Worm (Caenorhabditis elegans) whole organism, L3 larva: ENCODE data around the gene nspb-9.

Source experiments
- R02D3.7 ChIP-seq: fragments of 150-350 bp; optimal IDR thresholded peaks from 2 replicates; lab custom pipeline; 2014; ENCODE audit warnings: missing biosample characterization, missing genetic modification characterization
- ZK546.5 ChIP-seq: sonication (generic microtip); optimal IDR thresholded peaks from 2 replicates; lab custom pipeline; 2017; ENCODE audit warnings: missing biosample characterization, missing genetic modification characterization
- ama-1 ChIP-seq: fragments of 150-350 bp; optimal IDR thresholded peaks from 2 replicates; lab custom pipeline; 2018
- ceh-28 ChIP-seq: fragments of 150-350 bp; optimal IDR thresholded peaks from 2 replicates; lab custom pipeline; 2014; ENCODE audit warnings: missing biosample characterization, missing genetic modification reagents, missing genetic modification characterization
- ceh-9 ChIP-seq: sonication (generic microtip); optimal IDR thresholded peaks from 2 replicates; lab custom pipeline; 2018; ENCODE audit warnings: missing biosample characterization, missing genetic modification characterization
- daf-12 ChIP-seq: fragments of 150-350 bp; optimal IDR thresholded peaks from 2 replicates; lab custom pipeline; 2014; ENCODE audit warnings: missing biosample characterization, missing genetic modification reagents, missing genetic modification characterization
- elt-1 ChIP-seq: fragments of 150-350 bp; optimal IDR thresholded peaks from 2 replicates; lab custom pipeline; 2014; ENCODE audit warnings: missing biosample characterization, missing genetic modification characterization
- elt-2 ChIP-seq: sonication (generic microtip); optimal IDR thresholded peaks from 2 replicates; lab custom pipeline; 2016; ENCODE audit warnings: missing genetic modification reagents, mild to moderate bottlenecking, missing genetic modification characterization, missing compliant biosample characterization
- elt-3 ChIP-seq, 3 experiments: fragments of 150-350 bp in 1 of 3; sonication (generic microtip) in 2 of 3; optimal IDR thresholded peaks; 2 replicates in 2 of 3; 4 replicates in 1 of 3; lab custom pipeline; 2014 to 2017; ENCODE audit warnings: missing biosample characterization in 3 of 3, missing genetic modification characterization in 3 of 3
- fkh-10 ChIP-seq: sonication (generic microtip); optimal IDR thresholded peaks from 2 replicates; lab custom pipeline; 2017; ENCODE audit warnings: missing biosample characterization, missing genetic modification reagents, missing genetic modification characterization
- fkh-2 ChIP-seq: fragments of 150-350 bp; optimal IDR thresholded peaks from 2 replicates; lab custom pipeline; 2014; ENCODE audit warnings: missing biosample characterization, missing genetic modification reagents, missing genetic modification characterization
- jun-1 ChIP-seq: fragments of 150-350 bp; optimal IDR thresholded peaks from 2 replicates; lab custom pipeline; 2014; ENCODE audit warnings: missing biosample characterization, missing genetic modification reagents, missing genetic modification characterization
- mdl-1 ChIP-seq: fragments of 150-350 bp; optimal IDR thresholded peaks from 2 replicates; lab custom pipeline; 2014; ENCODE audit warnings: missing biosample characterization, missing genetic modification characterization
- mml-1 ChIP-seq: fragments of 150-350 bp; sonication (generic microtip); optimal IDR thresholded peaks from 3 replicates; lab custom pipeline; 2014; ENCODE audit warnings: missing biosample characterization, missing genetic modification characterization
- nfya-1 ChIP-seq: sonication (generic microtip); optimal IDR thresholded peaks from 2 replicates; lab custom pipeline; 2017; ENCODE audit warnings: missing genetic modification characterization, mild to moderate bottlenecking, missing compliant biosample characterization, antibody characterized with exemption, moderate library complexity; ENCODE audit not compliant: insufficient read depth
- nhr-11 ChIP-seq: fragments of 150-350 bp; optimal IDR thresholded peaks from 2 replicates; lab custom pipeline; 2014; ENCODE audit warnings: missing biosample characterization, missing genetic modification characterization
- nhr-12 ChIP-seq: fragments of 150-350 bp; optimal IDR thresholded peaks from 2 replicates; lab custom pipeline; 2014; ENCODE audit warnings: missing biosample characterization, missing genetic modification characterization
- nhr-23 ChIP-seq: fragments of 150-350 bp; optimal IDR thresholded peaks from 2 replicates; lab custom pipeline; 2014; ENCODE audit warnings: missing biosample characterization, missing genetic modification reagents, missing genetic modification characterization
- nhr-237 ChIP-seq: fragments of 150-350 bp; optimal IDR thresholded peaks from 2 replicates; lab custom pipeline; 2014; ENCODE audit warnings: missing biosample characterization, missing genetic modification characterization
- nhr-25 ChIP-seq: sonication (generic microtip); optimal IDR thresholded peaks from 2 replicates; lab custom pipeline; 2017; ENCODE audit warnings: missing biosample characterization, missing genetic modification characterization
- nhr-28 ChIP-seq: fragments of 150-350 bp; optimal IDR thresholded peaks from 2 replicates; lab custom pipeline; 2014; ENCODE audit warnings: missing biosample characterization, missing genetic modification characterization
- nhr-43 ChIP-seq: sonication (generic microtip); optimal IDR thresholded peaks from 2 replicates; lab custom pipeline; 2016; ENCODE audit warnings: mild to moderate bottlenecking, missing genetic modification characterization, missing compliant biosample characterization; ENCODE audit not compliant: poor library complexity, severe bottlenecking
- nhr-67 ChIP-seq: fragments of 150-350 bp; optimal IDR thresholded peaks from 2 replicates; lab custom pipeline; 2014; ENCODE audit warnings: missing biosample characterization, missing genetic modification characterization
- nhr-76 ChIP-seq: fragments of 150-350 bp; sonication (generic microtip); optimal IDR thresholded peaks from 5 replicates; lab custom pipeline; 2014; ENCODE audit warnings: missing biosample characterization, missing genetic modification characterization
- nhr-77 ChIP-seq: fragments of 150-350 bp; optimal IDR thresholded peaks from 2 replicates; lab custom pipeline; 2014; ENCODE audit warnings: missing biosample characterization, missing genetic modification characterization
- pha-4 ChIP-seq: fragments of 150-350 bp; optimal IDR thresholded peaks from 2 replicates; lab custom pipeline; 2014; ENCODE audit warnings: missing biosample characterization, missing genetic modification reagents, missing genetic modification characterization
- pqm-1 ChIP-seq: fragments of 150-350 bp; optimal IDR thresholded peaks from 2 replicates; lab custom pipeline; 2017; ENCODE audit warnings: missing biosample characterization, missing genetic modification characterization, inconsistent platforms
- sea-2 ChIP-seq: fragments of 150-350 bp; sonication (generic microtip); optimal IDR thresholded peaks from 4 replicates; lab custom pipeline; 2014; ENCODE audit warnings: missing biosample characterization, missing genetic modification reagents, missing genetic modification characterization
- snpc-4 ChIP-seq: fragments of 150-350 bp; optimal IDR thresholded peaks from 2 replicates; lab custom pipeline; 2014; ENCODE audit warnings: missing biosample characterization, missing genetic modification characterization
- tbx-2 ChIP-seq: sonication (generic microtip); optimal IDR thresholded peaks from 2 replicates; lab custom pipeline; 2016; ENCODE audit warnings: mild to moderate bottlenecking, missing genetic modification characterization, missing compliant biosample characterization
- unc-39 ChIP-seq: sonication (generic microtip); optimal IDR thresholded peaks from 4 replicates; lab custom pipeline; 2017; ENCODE audit warnings: missing biosample characterization, missing genetic modification characterization
- ztf-11 ChIP-seq: fragments of 150-350 bp; optimal IDR thresholded peaks from 2 replicates; lab custom pipeline; 2014; ENCODE audit warnings: missing biosample characterization, missing genetic modification characterization

nspb-9 gene

DNA sequence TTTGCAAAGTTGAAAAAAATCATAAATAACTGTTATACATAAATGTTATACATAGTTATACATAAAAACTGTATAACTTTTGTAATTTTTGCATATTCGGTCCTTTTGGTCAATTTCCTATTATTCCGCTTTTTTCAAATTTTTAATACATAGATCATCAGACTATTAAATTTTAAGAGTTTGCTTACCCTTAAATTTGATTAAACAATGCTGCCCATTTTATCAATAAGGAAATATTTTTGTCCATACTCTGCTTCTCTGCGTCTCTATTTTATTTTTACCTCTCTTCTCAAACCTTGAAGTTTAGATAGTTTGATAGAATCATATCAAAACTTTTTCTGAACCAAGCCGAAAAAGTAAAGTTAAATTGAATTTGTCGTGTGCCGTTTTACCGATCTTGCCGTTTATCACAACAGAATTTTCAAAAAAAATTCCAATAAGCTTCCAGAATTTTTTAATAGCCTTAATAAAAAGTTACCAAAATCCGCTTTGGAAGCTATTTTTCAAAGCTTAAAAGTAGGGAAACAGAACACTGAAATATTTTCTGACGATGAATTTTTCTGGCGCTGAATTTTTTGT lies 18.7 kb downstream of the nspb-9 start:
- TF ChIP-seq ama-1 (peak; percentile 75), ceh-9 (tag; lab: Kevin White, UChicago) (no peak), nhr-77 (tag; lab: Kevin White, UChicago) (no peak), pqm-1 (tag; lab: Kevin White, UChicago) (peak; percentile 35), tbx-2 (no peak), pha-4 (tag; lab: Kevin White, UChicago) (peak; percentile 58), elt-3 (tag; optimal IDR thresholded peaks at IDR 0.05; lab: Kevin White, UChicago) (no peak), sea-2 (GFP tag; lab: Kevin White, UChicago) (no peak)

DNA sequence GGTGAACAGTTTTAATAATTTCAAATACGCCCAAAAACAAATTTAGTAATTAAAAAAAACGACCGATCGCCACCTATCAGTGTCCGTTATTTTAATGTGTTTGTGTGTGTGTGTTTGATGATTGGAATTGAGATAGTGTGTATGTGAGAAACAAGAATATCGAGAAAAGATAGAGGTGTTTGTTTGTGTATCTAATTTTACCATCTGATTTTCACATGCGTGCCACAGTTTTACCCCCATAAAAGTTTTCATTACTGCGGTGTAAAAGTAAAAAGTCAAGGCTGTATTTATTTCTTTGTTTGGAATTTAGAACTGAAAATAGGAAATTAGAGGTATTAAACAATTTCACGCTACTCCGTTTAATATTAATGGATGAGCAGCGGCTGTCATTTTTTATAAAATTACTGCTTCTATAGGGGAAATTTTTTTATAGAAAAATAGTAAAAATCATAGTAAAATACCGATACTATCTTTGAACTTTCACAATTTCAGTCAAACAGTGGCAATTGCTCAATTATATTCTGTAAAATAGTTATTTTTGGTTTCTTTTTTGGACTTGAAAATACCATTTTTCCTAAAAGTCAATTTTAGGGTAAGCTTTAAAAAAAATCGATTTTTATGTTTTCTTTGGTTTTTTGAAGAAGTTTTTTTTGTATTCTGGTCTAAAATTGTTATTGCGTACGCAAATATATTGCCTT lies 19.4 kb downstream of the nspb-9 start:
- TF ChIP-seq daf-12 (tag; lab: Kevin White, UChicago) (no peak), elt-3 (tag; optimal IDR thresholded peaks at IDR 0.05; lab: Kevin White, UChicago) (no peak), R02D3.7 (tag; lab: Kevin White, UChicago) (no peak), elt-1 (tag; lab: Kevin White, UChicago) (peak; percentile 48), ZK546.5 (tag; lab: Kevin White, UChicago) (no peak), pha-4 (tag; lab: Kevin White, UChicago) (peak; percentile 47), mdl-1 (no peak), unc-39 (no peak), nhr-23 (tag; lab: Kevin White, UChicago) (peak; percentile 28), nfya-1 (tag; lab: Kevin White, UChicago) (peak; percentile 35), pqm-1 (tag; lab: Kevin White, UChicago) (peak; percentile 63), nhr-28 (tag; lab: Kevin White, UChicago) (no peak), nhr-76 (tag; lab: Kevin White, UChicago) (no peak), ztf-11 (tag; lab: Kevin White, UChicago) (no peak), mml-1 (peak; percentile 9), elt-2 (tag; lab: Kevin White, UChicago) (peak; percentile 39), nhr-77 (tag; lab: Kevin White, UChicago) (no peak), jun-1 (no peak), nhr-25 (tag; lab: Kevin White, UChicago) (no peak), ama-1 (peak; percentile 78), nhr-11 (tag; lab: Kevin White, UChicago) (no peak), nhr-43 (tag; lab: Kevin White, UChicago) (peak; percentile 48), nhr-12 (tag; lab: Kevin White, UChicago) (no peak)

DNA sequence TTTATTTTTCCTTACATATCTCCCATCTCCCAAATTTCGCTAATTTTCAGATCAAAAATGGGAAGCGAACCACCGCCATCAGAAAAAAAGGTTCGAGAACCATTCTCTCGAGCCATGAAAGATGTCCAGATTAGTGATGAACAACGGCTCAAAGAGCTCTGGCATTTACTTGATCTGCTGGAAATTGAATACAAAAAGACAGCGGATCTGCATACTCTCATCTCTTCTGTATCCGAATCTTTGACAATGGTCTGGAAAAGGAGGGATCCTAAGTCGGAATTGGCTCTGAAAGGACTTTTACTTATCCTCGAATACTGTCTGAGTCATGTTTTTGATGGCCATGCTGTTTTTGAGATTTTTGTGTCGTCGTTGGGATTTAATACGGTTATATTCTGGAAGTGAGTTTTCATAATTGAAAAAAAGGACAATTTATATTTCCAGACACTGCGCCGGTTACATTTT lies 20.2 kb downstream of the nspb-9 start, which contains the start of gene tps-2:
Gene tps-2, plus strand, starts transcription at position 51 of the 462 bp plus-strand sequence.
- TF ChIP-seq snpc-4 (tag; lab: Kevin White, UChicago) (no peak), nhr-67 (tag; lab: Kevin White, UChicago) (no peak), nfya-1 (tag; lab: Kevin White, UChicago) (peak; percentile 13), ceh-28 (no peak), ama-1 (peak; percentile 92), nhr-11 (tag; lab: Kevin White, UChicago) (no peak)

DNA sequence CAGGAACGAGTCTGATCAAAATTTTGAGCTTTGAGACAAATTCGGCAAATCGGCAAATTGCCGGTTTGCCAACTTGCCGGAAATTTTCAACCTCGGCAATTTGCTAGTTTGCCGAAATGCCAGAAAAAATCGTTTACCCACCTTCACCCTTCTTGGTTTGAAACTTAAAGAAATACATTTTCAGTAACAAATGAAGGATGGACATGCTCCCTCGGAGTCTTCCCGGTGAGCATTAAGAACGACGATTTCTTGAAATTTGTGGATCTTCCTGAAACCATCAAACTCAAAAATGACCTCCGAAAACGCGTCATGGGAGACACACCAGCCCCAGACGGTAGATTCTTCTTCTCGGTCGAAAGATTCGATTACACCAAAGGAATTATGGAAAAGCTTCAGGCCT lies 22.1 kb downstream of the nspb-9 start:
- TF ChIP-seq R02D3.7 (tag; lab: Kevin White, UChicago) (no peak), elt-2 (tag; lab: Kevin White, UChicago) (peak; percentile 18), ama-1 (peak; percentile 58), elt-1 (tag; lab: Kevin White, UChicago) (no peak), nhr-11 (tag; lab: Kevin White, UChicago) (no peak)

DNA sequence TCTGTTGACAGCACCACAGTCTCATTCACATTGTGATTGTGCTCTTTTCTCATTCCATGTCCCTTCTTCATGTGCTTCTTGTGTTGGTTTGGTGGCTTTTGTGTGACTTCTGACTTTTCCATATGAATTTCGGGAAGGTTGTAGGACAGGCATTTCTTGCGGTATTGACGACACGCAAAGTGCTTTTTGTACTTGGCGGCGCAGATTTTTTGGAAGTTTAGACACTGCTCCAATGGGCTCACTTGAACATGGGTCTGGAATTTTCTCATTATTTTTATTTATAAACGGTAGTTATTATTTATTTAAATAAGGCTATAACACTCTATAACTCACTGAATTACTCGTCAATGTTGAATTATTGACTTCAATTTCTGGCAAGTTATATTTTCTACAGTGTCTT lies 23.6 kb downstream of the nspb-9 start:
- TF ChIP-seq daf-12 (tag; lab: Kevin White, UChicago) (no peak), fkh-10 (GFP tag; lab: Kevin White, UChicago) (no peak), pha-4 (tag; lab: Kevin White, UChicago) (no peak), fkh-2 (tag; lab: Kevin White, UChicago) (no peak), nhr-237 (no peak), ztf-11 (tag; lab: Kevin White, UChicago) (no peak)
